Worm (Caenorhabditis elegans) whole organism, L4 larva: ENCODE measurements around the gene F19C7.4.

Experiments
- F49E8.2 ChIP-seq: sonication (generic microtip); optimal IDR thresholded peaks from 2 replicates; lab custom pipeline; 2016; ENCODE audit warnings: missing compliant biosample characterization, mild to moderate bottlenecking, missing genetic modification characterization, borderline replicate concordance
- ces-1 ChIP-seq: fragments of 150-350 bp; sonication (generic microtip); optimal IDR thresholded peaks from 4 replicates; lab custom pipeline; 2014; ENCODE audit warnings: missing biosample characterization, missing genetic modification reagents, missing genetic modification characterization
- fkh-10 ChIP-seq: fragments of 150-350 bp; optimal IDR thresholded peaks from 2 replicates; lab custom pipeline; 2014; ENCODE audit warnings: missing biosample characterization, missing genetic modification reagents, missing genetic modification characterization
- mdl-1 ChIP-seq, 2 experiments: fragments of 150-350 bp in 1 of 2; sonication (generic microtip) in 1 of 2; optimal IDR thresholded peaks; 2 replicates each; lab custom pipeline; 2014 to 2017; ENCODE audit warnings: missing biosample characterization in 2 of 2, missing genetic modification characterization in 2 of 2
- mdt-29 ChIP-seq: fragments of 200-800 bp; sonication (Bioruptor generic); IDR thresholded peaks from 2 replicates; pipeline ENCODE4 v1.3.6; 2022; ENCODE audit warnings: missing genetic modification reagents, missing genetic modification characterization, missing compliant biosample characterization
- mes-2 ChIP-seq: sonication (generic microtip); optimal IDR thresholded peaks from 2 replicates; lab custom pipeline; 2016; ENCODE audit warnings: missing genotype, mild to moderate bottlenecking, missing genetic modification characterization, missing compliant biosample characterization; ENCODE audit not compliant: poor library complexity, severe bottlenecking
- php-3 ChIP-seq: fragments of 200-800 bp; sonication (Bioruptor generic); IDR thresholded peaks from 2 replicates; pipeline ENCODE4 v1.3.6; 2022; ENCODE audit warnings: missing genetic modification reagents, missing genetic modification characterization, missing compliant biosample characterization
- unc-39 ChIP-seq: sonication (generic microtip); optimal IDR thresholded peaks from 2 replicates; lab custom pipeline; 2017; ENCODE audit warnings: missing biosample characterization, missing genetic modification characterization
- ztf-11 ChIP-seq: fragments of 150-350 bp; optimal IDR thresholded peaks from 2 replicates; lab custom pipeline; 2014; ENCODE audit warnings: missing biosample characterization, missing genetic modification characterization

DNA sequence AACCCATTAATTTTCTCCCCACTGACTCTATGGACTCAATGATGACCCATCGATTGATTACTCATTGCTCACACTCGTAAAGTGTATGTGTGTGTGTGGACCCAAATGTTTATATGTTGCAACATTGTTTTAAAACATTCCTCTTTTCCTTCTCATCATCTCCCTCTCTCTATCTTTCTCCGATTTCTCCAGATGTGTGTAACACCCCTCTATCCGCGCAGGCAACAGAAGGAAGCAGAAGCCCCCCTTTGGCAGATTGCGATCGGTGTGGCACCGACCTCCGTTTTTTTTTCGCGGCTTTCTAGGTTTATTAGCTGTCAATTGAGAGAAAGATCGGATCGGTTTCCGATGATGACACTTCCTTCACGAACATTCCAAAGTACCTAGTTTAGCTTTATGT, 40.9 kb downstream of the F19C7.4 start:
- TF ChIP-seq ztf-11 (tag; lab: Kevin White, UChicago) (no peak), mes-2 (tag; lab: Kevin White, UChicago) (no peak), php-3 (GFP tag; lab: Robert Waterston, UW) (no peak), mdl-1 (tag; optimal IDR thresholded peaks at IDR 0.05; lab: Kevin White, UChicago) (no peak), unc-39 (tag; lab: Kevin White, UChicago) (no peak), F49E8.2 (no peak), fkh-10 (GFP tag; lab: Kevin White, UChicago) (no peak), ces-1 (no peak), mdt-29 (GFP tag; lab: Robert Waterston, UW) (no peak)
